Fruit fly (Drosophila melanogaster): ENCODE results near the gene Cyp12e1.

Gene Cyp12e1

DNA sequence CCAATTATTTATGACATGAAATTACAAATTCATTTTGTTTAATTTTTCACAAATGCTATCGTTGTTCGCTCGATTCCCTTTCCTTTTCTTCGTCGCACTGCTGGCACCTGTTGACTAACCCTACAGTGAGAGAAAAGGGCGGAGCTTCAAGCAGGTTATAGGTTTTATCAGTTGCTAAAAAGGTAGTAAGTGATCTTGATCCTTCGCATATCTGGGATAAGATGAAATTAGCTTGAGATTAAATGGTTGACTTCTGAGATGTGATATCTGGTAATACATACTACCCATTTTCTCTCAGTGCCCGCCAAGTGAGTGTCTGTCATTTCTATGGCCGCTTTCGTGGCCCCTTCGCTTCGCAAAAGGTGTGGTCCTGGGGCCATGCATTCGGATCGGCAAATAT, 33.6 kb downstream of the Cyp12e1 start (continued):
- peak; percentile 86 for TF ChIP-seq Eip78C (GFP tag)
- peak; percentile 63 for TF ChIP-seq esn (GFP tag; optimal IDR thresholded peaks at IDR 0.05)
- TF ChIP-seq CG8319 (GFP tag; optimal IDR thresholded peaks at IDR 0.05): peak; percentile 12
- peak; percentile 16 for TF ChIP-seq Ets21C (GFP tag; optimal IDR thresholded peaks at IDR 0.05)
- TF ChIP-seq CG6792 (GFP tag; optimal IDR thresholded peaks at IDR 0.05): peak; percentile 63
- TF ChIP-seq CG11902 (GFP tag; optimal IDR thresholded peaks at IDR 0.05): peak; percentile 15
- TF ChIP-seq Sox15 (GFP tag; optimal IDR thresholded peaks at IDR 0.05): peak; percentile 12
- no peak for TF ChIP-seq Hr38 (GFP tag; optimal IDR thresholded peaks at IDR 0.05)
- TF ChIP-seq OdsH (GFP tag; optimal IDR thresholded peaks at IDR 0.05): peak; percentile 75
- TF ChIP-seq ss (GFP tag; optimal IDR thresholded peaks at IDR 0.05): peak; percentile 48 to 58
- TF ChIP-seq CG15336 (GFP tag; IDR thresholded peaks at IDR 0.05): peak; percentile 55; the same call in 1 of the 2 replicates
- TF ChIP-seq cyc (GFP tag; optimal IDR thresholded peaks at IDR 0.05): peak; percentile 60
- TF ChIP-seq dac (GFP tag; optimal IDR thresholded peaks at IDR 0.05): peak; percentile 28
- TF ChIP-seq CG6276 (GFP tag; optimal IDR thresholded peaks at IDR 0.05): peak; percentile 44
- TF ChIP-seq CG32006 (GFP tag; optimal IDR thresholded peaks at IDR 0.05): peak; percentile 68
- TF ChIP-seq CG9139 (GFP tag; optimal IDR thresholded peaks at IDR 0.05): no peak
- TF ChIP-seq Lpt (GFP tag; optimal IDR thresholded peaks at IDR 0.05): peak; percentile 78

DNA sequence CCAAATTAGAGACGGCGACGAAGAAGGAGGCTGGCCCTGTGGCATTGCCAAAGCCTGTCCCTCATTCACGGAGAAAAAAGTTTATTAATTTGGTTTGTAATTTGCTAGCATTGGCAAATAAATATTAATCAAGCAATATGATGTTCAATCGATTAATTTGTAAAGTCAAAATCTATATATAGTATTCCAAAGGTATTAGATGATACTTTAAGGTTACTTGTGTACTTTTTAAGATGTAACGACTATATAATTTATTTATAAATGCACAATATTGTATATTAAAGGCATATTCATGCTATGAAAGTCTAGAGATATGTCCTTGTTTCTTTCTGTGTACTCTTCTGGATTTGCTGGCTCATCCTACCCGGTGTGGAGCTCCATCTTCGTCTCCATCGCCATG, 37.2 kb downstream of the Cyp12e1 start:
- TF ChIP-seq CG6854 (GFP tag; optimal IDR thresholded peaks at IDR 0.05) (no peak), Eip93F (GFP tag; optimal IDR thresholded peaks at IDR 0.05) (no peak), Eip75B (GFP tag; optimal IDR thresholded peaks at IDR 0.05) (no peak), CG4318 (GFP tag; optimal IDR thresholded peaks at IDR 0.05) (peak; percentile 8), CG10631 (GFP tag; optimal IDR thresholded peaks at IDR 0.05) (peak; percentile 51), cyc (GFP tag; optimal IDR thresholded peaks at IDR 0.05) (no peak), Sox14 (GFP tag; optimal IDR thresholded peaks at IDR 0.05) (no peak), Ets21C (GFP tag; optimal IDR thresholded peaks at IDR 0.05) (no peak), Blimp-1 (GFP tag; optimal IDR thresholded peaks at IDR 0.05) (no peak), CG32006 (GFP tag; optimal IDR thresholded peaks at IDR 0.05) (peak; percentile 56), esn (GFP tag; optimal IDR thresholded peaks at IDR 0.05) (no peak), CG34406 (GFP tag; optimal IDR thresholded peaks at IDR 0.05) (no peak), fkh (GFP tag; optimal IDR thresholded peaks at IDR 0.05) (no peak), pdm3 (GFP tag; optimal IDR thresholded peaks at IDR 0.05) (no peak), CG9139 (GFP tag; optimal IDR thresholded peaks at IDR 0.05) (no peak), Hr4 (GFP tag; optimal IDR thresholded peaks at IDR 0.05) (peak; percentile 16), dsx (GFP tag; optimal IDR thresholded peaks at IDR 0.05; ENCODE audit: poor library complexity, severe bottlenecking) (no peak), CG8119 (GFP tag; IDR thresholded peaks at IDR 0.05) (peak; percentile 48; the same call in 2 of the 3 replicates), CG10669 (GFP tag; optimal IDR thresholded peaks at IDR 0.05) (no peak), fd59A (GFP tag; optimal IDR thresholded peaks at IDR 0.05) (no peak), Sox15 (GFP tag; optimal IDR thresholded peaks at IDR 0.05) (no peak), CG6792 (GFP tag; optimal IDR thresholded peaks at IDR 0.05) (no peak), Gug (GFP tag; IDR thresholded peaks at IDR 0.05) (no peak), CG8319 (GFP tag; optimal IDR thresholded peaks at IDR 0.05) (no peak), CG6163 (GFP tag; IDR thresholded peaks at IDR 0.05) (no peak), Lpt (GFP tag; optimal IDR thresholded peaks at IDR 0.05) (peak; percentile 1), topi (GFP tag; optimal IDR thresholded peaks at IDR 0.05) (no peak), CG1621 (tag; optimal IDR thresholded peaks at IDR 0.05) (no peak), CG6276 (GFP tag; optimal IDR thresholded peaks at IDR 0.05) (no peak), CG16779 (tag; optimal IDR thresholded peaks at IDR 0.05) (no peak), CG3919 (GFP tag; optimal IDR thresholded peaks at IDR 0.05) (no peak), ss (GFP tag; optimal IDR thresholded peaks at IDR 0.05) (no peak), CG7368 (GFP tag; optimal IDR thresholded peaks at IDR 0.05) (no peak), Sox102F (GFP tag; optimal IDR thresholded peaks at IDR 0.05) (no peak), CG11902 (GFP tag; optimal IDR thresholded peaks at IDR 0.05) (no peak), vri (GFP tag; optimal IDR thresholded peaks at IDR 0.05) (no peak), svp (GFP tag) (no peak), Met (GFP tag; optimal IDR thresholded peaks at IDR 0.05) (no peak), Ets96B (tag; optimal IDR thresholded peaks at IDR 0.05) (peak; percentile 33), net (GFP tag; optimal IDR thresholded peaks at IDR 0.05) (no peak), acj6 (GFP tag; optimal IDR thresholded peaks at IDR 0.05) (peak; percentile 5), spab (GFP tag; optimal IDR thresholded peaks at IDR 0.05) (peak; percentile 13), CG8632 (GFP tag; optimal IDR thresholded peaks at IDR 0.05) (no peak), CG31627 (GFP tag; optimal IDR thresholded peaks at IDR 0.05) (no peak)
